Fruit fly (Drosophila melanogaster): ENCODE results near the gene CG4367.

The CG4367 gene

dm6 chr3R:20276760-20277159, 28.0 kb downstream of the CG4367 start (continued):
- TF ChIP-seq aop (GFP tag; IDR thresholded peaks at IDR 0.05) (no peak), CG17802 (tag; optimal IDR thresholded peaks at IDR 0.05) (no peak), D19B (GFP tag; optimal IDR thresholded peaks at IDR 0.05) (no peak), CG12236 (GFP tag; optimal IDR thresholded peaks at IDR 0.05) (no peak), CG18764 (GFP tag; optimal IDR thresholded peaks at IDR 0.05) (no peak), Hr39 (optimal IDR thresholded peaks at IDR 0.05) (no peak), CG4360 (GFP tag; IDR thresholded peaks at IDR 0.05) (peak; percentile 33), dmrt99B (tag; optimal IDR thresholded peaks at IDR 0.05) (no peak), inv (GFP tag; IDR thresholded peaks at IDR 0.05; ENCODE audit: partially characterized antibody) (no peak), CG1233 (GFP tag; optimal IDR thresholded peaks at IDR 0.05) (peak; percentile 41), fd102C (GFP tag; optimal IDR thresholded peaks at IDR 0.05) (peak; percentile 1), trh (GFP tag; optimal IDR thresholded peaks at IDR 0.05) (no peak), btn (GFP tag; optimal IDR thresholded peaks at IDR 0.05) (no peak), CG2875 (GFP tag; optimal IDR thresholded peaks at IDR 0.05) (no peak), ab (GFP tag; optimal IDR thresholded peaks at IDR 0.05) (no peak), CG6254 (GFP tag; optimal IDR thresholded peaks at IDR 0.05) (peak; percentile 36), dan (GFP tag; IDR thresholded peaks at IDR 0.05) (no peak), D19A (tag; optimal IDR thresholded peaks at IDR 0.05) (peak; percentile 13), CG18476 (GFP tag; optimal IDR thresholded peaks at IDR 0.05) (no peak), croc (GFP tag; conservative IDR thresholded peaks at IDR 0.05) (no peak), eve (GFP tag; optimal IDR thresholded peaks at IDR 0.05) (peak in 1 of 2 experiments; percentile 30), sisA (GFP tag; IDR thresholded peaks at IDR 0.05) (no peak), Optix (GFP tag; IDR thresholded peaks at IDR 0.05) (no peak), Ets65A (GFP tag) (peak; percentile 21), Sox102F (GFP tag; optimal IDR thresholded peaks at IDR 0.05) (no peak), CG10209 (GFP tag; optimal IDR thresholded peaks at IDR 0.05) (peak; percentile 4)

- TF ChIP-seq CG5953 (GFP tag; IDR thresholded peaks at IDR 0.05) (no peak), aop (GFP tag; IDR thresholded peaks at IDR 0.05) (no peak), HLH54F (GFP tag; optimal IDR thresholded peaks at IDR 0.05) (no peak), CoRest (tag; optimal IDR thresholded peaks at IDR 0.05) (peak; percentile 2), Camta (GFP tag; optimal IDR thresholded peaks at IDR 0.05) (peak; percentile 34), CG42726 (GFP tag; IDR thresholded peaks at IDR 0.05; ENCODE audit: partially characterized antibody) (no peak), tgo (GFP tag; IDR thresholded peaks at IDR 0.05) (no peak), Ptx1 (GFP tag; IDR thresholded peaks at IDR 0.05) (no peak), MTF-1 (GFP tag; optimal IDR thresholded peaks at IDR 0.05; ENCODE audit: borderline replicate concordance) (peak; percentile 44), CG18262 (tag; optimal IDR thresholded peaks at IDR 0.05) (peak; percentile 24), CG12155 (GFP tag; optimal IDR thresholded peaks at IDR 0.05) (no peak), unc-4 (GFP tag; IDR thresholded peaks at IDR 0.05; ENCODE audit: partially characterized antibody) (no peak), jumu (GFP tag; optimal IDR thresholded peaks at IDR 0.05) (no peak), shn (GFP tag; optimal IDR thresholded peaks at IDR 0.05) (no peak), al (GFP tag; IDR thresholded peaks at IDR 0.05) (no peak), CG11504 (tag; optimal IDR thresholded peaks at IDR 0.05) (no peak), bab2 (GFP tag; optimal IDR thresholded peaks at IDR 0.05) (peak; percentile 16), D19A (tag; optimal IDR thresholded peaks at IDR 0.05) (no peak), corto (GFP tag; optimal IDR thresholded peaks at IDR 0.05) (no peak), hb (GFP tag; IDR thresholded peaks at IDR 0.05; ENCODE audit: partially characterized antibody) (no peak), CG7745 (tag; optimal IDR thresholded peaks at IDR 0.05) (peak; percentile 69), CG4360 (GFP tag; IDR thresholded peaks at IDR 0.05) (no peak; the same call in 1 of the 2 replicates), CG11723 (GFP tag; optimal IDR thresholded peaks at IDR 0.05) (no peak), Mes4 (GFP tag; optimal IDR thresholded peaks at IDR 0.05) (peak; percentile 28), sens (GFP tag) (peak; percentile 89), B-H1 (GFP tag; IDR thresholded peaks at IDR 0.05) (no peak), Rx (GFP tag; IDR thresholded peaks at IDR 0.05) (no peak), tll (GFP tag; optimal IDR thresholded peaks at IDR 0.05) (peak in 1 of 2 experiments; percentile 95), Pdp1 (GFP tag; optimal IDR thresholded peaks at IDR 0.05) (peak in 1 of 2 experiments; percentile 29)
Measured at dm6 chr3R:20276012-20276411, 28.8 kb downstream of the CG4367 start.
